Fruit fly (Drosophila melanogaster): ENCODE data around the gene ppan.

- no peak for TF ChIP-seq CG7045 (GFP tag; optimal IDR thresholded peaks at IDR 0.05)
- no peak for TF ChIP-seq bab1 (GFP tag; optimal IDR thresholded peaks at IDR 0.05)
- TF ChIP-seq Hr96 (GFP tag; optimal IDR thresholded peaks at IDR 0.05), result no peak
- no peak for TF ChIP-seq CG1620 (GFP tag; optimal IDR thresholded peaks at IDR 0.05)
- TF ChIP-seq pad (GFP tag; optimal IDR thresholded peaks at IDR 0.05), result no peak
- TF ChIP-seq CG11617 (GFP tag; optimal IDR thresholded peaks at IDR 0.05), result no peak
- no peak for TF ChIP-seq CG7101 (tag; optimal IDR thresholded peaks at IDR 0.05)
- no peak for TF ChIP-seq cnc (optimal IDR thresholded peaks at IDR 0.05)
- TF ChIP-seq CG33017 (tag; optimal IDR thresholded peaks at IDR 0.05), result no peak
- TF ChIP-seq Crg-1 (GFP tag; optimal IDR thresholded peaks at IDR 0.05), result no peak
- no peak for TF ChIP-seq CG14711 (tag; optimal IDR thresholded peaks at IDR 0.05)
- TF ChIP-seq Mnt (GFP tag; optimal IDR thresholded peaks at IDR 0.05), result no peak
- no peak for TF ChIP-seq tj (GFP tag; optimal IDR thresholded peaks at IDR 0.05)
- TF ChIP-seq kay (GFP tag; ENCODE audit: borderline replicate concordance), result no peak
These were observed 37.1 kb upstream of the ppan start for dm6 chr3R:21078958-21079357.
